Worm (Caenorhabditis elegans): ENCODE measurements around the gene R107.9.

R107.9 gene

ce11 chrIII:9075539-9075938 is 37.8 kb downstream of the R107.9 start, which contains the start of gene F02A9.7:
Gene F02A9.7, minus strand, starts transcription at chrIII:9075639.
- TF ChIP-seq B0310.2 (tag; optimal IDR thresholded peaks at IDR 0.05) (no peak), tbx-11 (GFP tag; IDR thresholded peaks at IDR 0.05) (no peak), hnd-1 (tag; optimal IDR thresholded peaks at IDR 0.05) (no peak), ets-7 (tag; optimal IDR thresholded peaks at IDR 0.05) (no peak), tbx-37 (GFP tag; conservative IDR thresholded peaks at IDR 0.05) (no peak)

DNA sequence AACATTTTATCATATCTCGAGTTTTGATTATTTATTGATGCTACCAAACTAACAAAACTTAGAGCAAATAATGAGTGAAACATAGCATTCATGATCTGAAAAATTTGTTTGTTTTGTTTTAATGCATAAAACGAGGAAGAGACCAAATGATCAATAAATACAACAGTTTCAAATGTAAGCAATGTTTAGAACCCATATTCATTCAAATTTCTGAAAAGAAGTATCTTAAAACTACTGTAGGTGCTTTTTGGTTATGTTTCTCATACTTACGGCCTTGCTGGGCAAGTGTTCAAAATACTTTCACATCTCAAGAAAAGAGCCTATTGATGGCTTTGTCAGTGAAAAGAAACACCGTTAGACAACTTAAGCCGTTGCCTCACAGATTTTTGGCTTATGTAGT is 40.0 kb downstream of the R107.9 start, which contains the start of gene F02A9.1:
TSS of gene F02A9.1 (minus strand) at position 101 of the 400 bp plus-strand sequence.
- no peak for TF ChIP-seq aly-1 (tag; optimal IDR thresholded peaks at IDR 0.05)
- TF ChIP-seq B0310.2 (tag; optimal IDR thresholded peaks at IDR 0.05), result no peak
- TF ChIP-seq tbx-37 (GFP tag; conservative IDR thresholded peaks at IDR 0.05), result no peak
- TF ChIP-seq hnd-1 (tag; optimal IDR thresholded peaks at IDR 0.05), result no peak
- TF ChIP-seq hmg-4 (GFP tag; optimal IDR thresholded peaks at IDR 0.05), result no peak
- TF ChIP-seq ceh-13 (GFP tag; optimal IDR thresholded peaks at IDR 0.05), result no peak
- TF ChIP-seq F13C5.2 (tag; optimal IDR thresholded peaks at IDR 0.05), result no peak
- no peak for TF ChIP-seq ama-1 (optimal IDR thresholded peaks at IDR 0.05)
- TF ChIP-seq tra-4 (tag; optimal IDR thresholded peaks at IDR 0.05), result no peak
- no peak for TF ChIP-seq scrt-1 (GFP tag; IDR thresholded peaks at IDR 0.05)
- no peak for TF ChIP-seq ets-7 (tag; optimal IDR thresholded peaks at IDR 0.05)
- TF ChIP-seq tbx-11 (GFP tag; IDR thresholded peaks at IDR 0.05), result no peak
- TF ChIP-seq flt-1 (GFP tag; IDR thresholded peaks at IDR 0.05), result no peak

DNA sequence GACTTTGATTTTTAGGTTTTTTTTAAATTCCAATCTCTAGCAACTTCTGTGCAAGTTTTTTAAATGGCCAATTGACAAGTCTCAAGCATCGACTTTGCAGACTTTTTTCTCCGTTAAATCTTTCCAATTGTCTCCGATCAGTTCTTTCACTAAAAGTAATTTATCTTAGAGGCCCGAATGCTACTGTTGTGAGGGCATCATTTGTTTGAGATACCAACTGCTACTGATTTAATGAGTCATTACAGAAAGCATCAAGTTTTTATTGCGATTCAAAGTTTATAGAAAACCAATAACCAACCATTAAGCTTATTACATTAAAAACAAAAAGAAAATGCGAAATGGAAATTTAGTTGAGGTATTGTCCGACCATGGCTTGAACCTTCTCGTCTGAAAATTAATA is 42.4 kb downstream of the R107.9 start:
- no peak for TF ChIP-seq B0310.2 (tag; optimal IDR thresholded peaks at IDR 0.05)
- TF ChIP-seq sea-1 (GFP tag; conservative IDR thresholded peaks at IDR 0.05), result no peak
- no peak for TF ChIP-seq tra-4 (tag; optimal IDR thresholded peaks at IDR 0.05)
- no peak for TF ChIP-seq hmbx-1 (tag; optimal IDR thresholded peaks at IDR 0.05)
- no peak for TF ChIP-seq ama-1 (optimal IDR thresholded peaks at IDR 0.05)
- TF ChIP-seq F13C5.2 (tag; optimal IDR thresholded peaks at IDR 0.05), result no peak
- no peak for TF ChIP-seq ceh-13 (GFP tag; optimal IDR thresholded peaks at IDR 0.05)
- TF ChIP-seq tbx-37 (GFP tag; conservative IDR thresholded peaks at IDR 0.05), result no peak
- TF ChIP-seq hmg-4 (GFP tag; optimal IDR thresholded peaks at IDR 0.05), result no peak
- TF ChIP-seq pes-1 (GFP tag; IDR thresholded peaks at IDR 0.05), result no peak
- no peak for TF ChIP-seq ets-7 (tag; optimal IDR thresholded peaks at IDR 0.05)
- TF ChIP-seq tbx-11 (GFP tag; IDR thresholded peaks at IDR 0.05), result no peak
- no peak for TF ChIP-seq scrt-1 (GFP tag; IDR thresholded peaks at IDR 0.05)
- no peak for TF ChIP-seq flt-1 (GFP tag; IDR thresholded peaks at IDR 0.05)
- TF ChIP-seq ceh-36 (tag; optimal IDR thresholded peaks at IDR 0.05), result no peak
- no peak for TF ChIP-seq hnd-1 (tag; optimal IDR thresholded peaks at IDR 0.05)
- no peak for TF ChIP-seq aly-1 (tag; optimal IDR thresholded peaks at IDR 0.05)

- TF ChIP-seq tra-4 (tag; optimal IDR thresholded peaks at IDR 0.05) (no peak), aly-1 (tag; optimal IDR thresholded peaks at IDR 0.05) (no peak), flt-1 (GFP tag; IDR thresholded peaks at IDR 0.05) (no peak), hnd-1 (tag; optimal IDR thresholded peaks at IDR 0.05) (no peak)
These were observed 43.3 kb downstream of the R107.9 start, which contains the start of gene far-1 for ce11 chrIII:9081055-9081454. Gene far-1, minus strand, starts transcription at chrIII:9081179.

ce11 chrIII:9081763-9082162 is 44.0 kb downstream of the R107.9 start, which contains the start of gene far-2:
Gene far-2, plus strand, starts transcription at chrIII:9081828.
- TF ChIP-seq ama-1 (optimal IDR thresholded peaks at IDR 0.05) (no peak), sea-1 (GFP tag; conservative IDR thresholded peaks at IDR 0.05) (no peak), hnd-1 (tag; optimal IDR thresholded peaks at IDR 0.05) (no peak), tbx-11 (GFP tag; IDR thresholded peaks at IDR 0.05) (no peak), pes-1 (GFP tag; IDR thresholded peaks at IDR 0.05) (no peak), tbx-37 (GFP tag; conservative IDR thresholded peaks at IDR 0.05) (no peak), B0310.2 (tag; optimal IDR thresholded peaks at IDR 0.05) (no peak), ceh-36 (tag; optimal IDR thresholded peaks at IDR 0.05) (no peak), ceh-13 (GFP tag; optimal IDR thresholded peaks at IDR 0.05) (no peak), ets-7 (tag; optimal IDR thresholded peaks at IDR 0.05) (no peak), hmbx-1 (tag; optimal IDR thresholded peaks at IDR 0.05) (no peak), flt-1 (GFP tag; IDR thresholded peaks at IDR 0.05) (no peak)

DNA sequence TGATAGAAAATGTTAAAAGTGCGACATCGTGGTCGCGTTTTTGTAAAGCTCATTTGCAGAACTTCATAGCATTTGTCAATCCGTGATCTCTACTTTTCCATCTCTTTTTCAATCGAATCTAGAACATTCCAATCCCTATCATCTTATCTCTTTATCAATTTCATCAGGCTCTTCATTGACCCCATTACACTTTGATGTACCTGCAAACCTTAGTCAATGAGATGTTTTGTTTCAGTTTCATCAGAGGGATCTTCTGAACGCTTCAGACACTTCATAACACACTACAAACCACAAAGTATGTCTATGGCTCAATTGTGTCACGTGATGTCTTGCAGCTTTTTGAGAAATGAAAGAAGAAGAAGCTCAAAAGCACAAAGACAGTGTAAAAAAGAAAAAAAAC is 45.4 kb downstream of the R107.9 start:
- TF ChIP-seq sea-1 (GFP tag; conservative IDR thresholded peaks at IDR 0.05) (no peak), hmg-4 (GFP tag; optimal IDR thresholded peaks at IDR 0.05) (no peak), ama-1 (optimal IDR thresholded peaks at IDR 0.05) (no peak), aly-1 (tag; optimal IDR thresholded peaks at IDR 0.05) (no peak), ceh-36 (tag; optimal IDR thresholded peaks at IDR 0.05) (no peak)

- TF ChIP-seq ama-1 (optimal IDR thresholded peaks at IDR 0.05) (no peak), ceh-36 (tag; optimal IDR thresholded peaks at IDR 0.05) (no peak)
These were observed 46.6 kb downstream of the R107.9 start for ce11 chrIII:9084329-9084728.

All from whole organism, early embryonic.